Fruit fly (Drosophila melanogaster) whole organism, embryonic: ENCODE measurements around the gene Prim2.

ENCODE experiments used
- Ada2b ChIP-seq: fragments of 200-800 bp; sonication (Bioruptor generic); IDR thresholded peaks from 2 replicates; pipeline ENCODE4 v1.3.6; 2022; ENCODE audit warnings: missing biosample characterization, missing genetic modification characterization
- Asciz ChIP-seq: fragments of 200-800 bp; sonication (Bioruptor generic); optimal IDR thresholded peaks from 2 replicates; lab custom pipeline; 2017; ENCODE audit warnings: missing biosample characterization, mild to moderate bottlenecking, missing genetic modification characterization, missing genetic modification reagents
- Atf-2 ChIP-seq: fragments of 200-800 bp; sonication (Bioruptor generic); optimal IDR thresholded peaks from 2 replicates; lab custom pipeline; 2016; ENCODE audit warnings: missing biosample characterization, missing genetic modification characterization
- CG10366 ChIP-seq: fragments of 200-800 bp; sonication (Bioruptor generic); IDR thresholded peaks from 2 replicates; pipeline ENCODE4 v1.3.6; 2022; ENCODE audit warnings: missing biosample characterization, missing genetic modification characterization
- CG11398 ChIP-seq: fragments of 200-800 bp; sonication (Bioruptor generic); optimal IDR thresholded peaks from 2 replicates; lab custom pipeline; 2016; ENCODE audit warnings: missing biosample characterization, missing genetic modification characterization
- CG14860 ChIP-seq: fragments of 200-800 bp; sonication (Bioruptor generic); IDR thresholded peaks from 3 replicates; pipeline ENCODE4 v1.3.6; 2022; ENCODE audit warnings: missing biosample characterization, missing genetic modification characterization; ENCODE audit not compliant: partially characterized antibody
- CG15514 ChIP-seq: fragments of 200-800 bp; sonication (Bioruptor generic); optimal IDR thresholded peaks from 3 replicates; lab custom pipeline; 2017; ENCODE audit warnings: missing biosample characterization, missing genetic modification characterization, mild to moderate bottlenecking, moderate library complexity, missing genetic modification reagents
- CG17186 ChIP-seq: fragments of 200-800 bp; sonication (Bioruptor generic); optimal IDR thresholded peaks from 3 replicates; lab custom pipeline; 2017; ENCODE audit warnings: missing biosample characterization, missing genetic modification reagents, missing genetic modification characterization
- CG2116 ChIP-seq: fragments of 200-800 bp; sonication (Bioruptor generic); optimal IDR thresholded peaks from 3 replicates; lab custom pipeline; 2018; ENCODE audit warnings: missing biosample characterization, mild to moderate bottlenecking, missing genetic modification characterization
- CG2120 ChIP-seq: fragments of 200-800 bp; sonication (Bioruptor generic); optimal IDR thresholded peaks from 3 replicates; lab custom pipeline; 2016; ENCODE audit warnings: missing biosample characterization, missing genetic modification characterization
- CG2712 ChIP-seq: fragments of 200-800 bp; optimal IDR thresholded peaks from 3 replicates; lab custom pipeline; 2019; ENCODE audit warnings: missing biosample characterization, mild to moderate bottlenecking, missing genetic modification characterization, moderate library complexity
- CG34224 ChIP-seq: fragments of 200-800 bp; sonication (Bioruptor generic); IDR thresholded peaks from 3 replicates; pipeline ENCODE4 v1.3.6; 2022; ENCODE audit warnings: missing biosample characterization, missing genetic modification characterization; ENCODE audit not compliant: partially characterized antibody
- CG34376 ChIP-seq: fragments of 200-800 bp; sonication (Bioruptor generic); optimal IDR thresholded peaks from 2 replicates; lab custom pipeline; 2018; ENCODE audit warnings: missing biosample characterization, mild to moderate bottlenecking, missing genetic modification characterization
- CG4820 ChIP-seq: fragments of 200-800 bp; sonication (Bioruptor generic); optimal IDR thresholded peaks from 3 replicates; lab custom pipeline; 2016; ENCODE audit warnings: missing biosample characterization, missing genetic modification characterization
- CG6791 ChIP-seq: fragments of 200-800 bp; sonication (Bioruptor generic); IDR thresholded peaks from 3 replicates; pipeline ENCODE4 v1.3.6; 2022; ENCODE audit warnings: missing biosample characterization, missing genetic modification characterization; ENCODE audit not compliant: partially characterized antibody
- CG6813 ChIP-seq: fragments of 200-800 bp; sonication (Bioruptor generic); optimal IDR thresholded peaks from 2 replicates; lab custom pipeline; 2017; ENCODE audit warnings: missing biosample characterization, missing genetic modification characterization, mild to moderate bottlenecking, moderate library complexity, missing genetic modification reagents
- CG8359 ChIP-seq: fragments of 200-800 bp; sonication (Bioruptor generic); optimal IDR thresholded peaks from 2 replicates; lab custom pipeline; 2017; ENCODE audit warnings: missing biosample characterization, mild to moderate bottlenecking, missing genetic modification characterization, borderline replicate concordance
- Doc3 ChIP-seq: fragments of 200-800 bp; sonication (Bioruptor generic); IDR thresholded peaks from 3 replicates; pipeline ENCODE4 v1.3.6; 2022; ENCODE audit warnings: missing biosample characterization, missing genetic modification characterization; ENCODE audit not compliant: partially characterized antibody
- Dp ChIP-seq: fragments of 200-800 bp; sonication (Bioruptor generic); optimal IDR thresholded peaks from 2 replicates; lab custom pipeline; 2018; ENCODE audit warnings: missing biosample characterization, mild to moderate bottlenecking, missing genetic modification characterization, moderate library complexity
- E2f1 ChIP-seq: fragments of 200-800 bp; sonication (Bioruptor generic); IDR thresholded peaks from 2 replicates; pipeline ENCODE4 v1.3.6; 2022; ENCODE audit warnings: missing biosample characterization, missing genetic modification characterization
- HLH4C ChIP-seq: fragments of 200-800 bp; sonication (Bioruptor generic); IDR thresholded peaks from 3 replicates; pipeline ENCODE4 v1.3.6; 2022; ENCODE audit warnings: missing biosample characterization, missing genetic modification characterization; ENCODE audit not compliant: partially characterized antibody
- MESR4 ChIP-seq: fragments of 200-800 bp; sonication (Bioruptor generic); optimal IDR thresholded peaks from 2 replicates; lab custom pipeline; 2018; ENCODE audit warnings: missing biosample characterization, mild to moderate bottlenecking, missing genetic modification characterization, moderate library complexity
- Meics ChIP-seq: fragments of 200-800 bp; sonication (Bioruptor generic); optimal IDR thresholded peaks from 2 replicates; lab custom pipeline; 2017; ENCODE audit warnings: missing biosample characterization, mild to moderate bottlenecking, missing genetic modification characterization
- Mrtf ChIP-seq: fragments of 200-800 bp; sonication (Bioruptor generic); IDR thresholded peaks from 3 replicates; pipeline ENCODE4 v1.3.6; 2022; ENCODE audit warnings: missing biosample characterization, missing genetic modification characterization
- Opbp ChIP-seq: fragments of 200-800 bp; sonication (Bioruptor generic); IDR thresholded peaks from 3 replicates; pipeline ENCODE4 v1.3.6; 2022; ENCODE audit warnings: missing biosample characterization, missing genetic modification characterization; ENCODE audit not compliant: partially characterized antibody
- Xbp1 ChIP-seq: fragments of 200-800 bp; sonication (Bioruptor generic); optimal IDR thresholded peaks from 3 replicates; lab custom pipeline; 2016; ENCODE audit warnings: missing biosample characterization, mild to moderate bottlenecking, missing genetic modification characterization
- abd-A ChIP-seq: fragments of 200-800 bp; sonication (Bioruptor generic); optimal IDR thresholded peaks from 3 replicates; lab custom pipeline; 2019; ENCODE audit warnings: missing biosample characterization, mild to moderate bottlenecking, missing genetic modification characterization, moderate library complexity
- amos ChIP-seq: fragments of 200-800 bp; sonication (Bioruptor generic); IDR thresholded peaks from 2 replicates; pipeline ENCODE4 v1.3.6; 2022; ENCODE audit warnings: missing biosample characterization, missing genetic modification characterization; ENCODE audit not compliant: partially characterized antibody
- ato ChIP-seq: fragments of 200-800 bp; sonication (Bioruptor generic); IDR thresholded peaks from 2 replicates; pipeline ENCODE4 v1.3.6; 2022; ENCODE audit warnings: missing biosample characterization, missing genetic modification characterization; ENCODE audit not compliant: partially characterized antibody
- bbx ChIP-seq: fragments of 200-800 bp; sonication (Bioruptor generic); IDR thresholded peaks from 2 replicates; pipeline ENCODE4 v1.3.6; 2022; ENCODE audit warnings: missing biosample characterization, missing genetic modification characterization; ENCODE audit not compliant: partially characterized antibody
- croc ChIP-seq: fragments of 200-800 bp; sonication (Bioruptor generic); conservative IDR thresholded peaks from 3 replicates; pipeline ENCODE4 v1.3.6; 2022; ENCODE audit warnings: missing biosample characterization, missing genetic modification characterization
- crp ChIP-seq, 2 experiments: fragments of 200-800 bp; sonication (Bioruptor generic); optimal IDR thresholded peaks; 2 replicates in 1 of 2; 3 replicates in 1 of 2; lab custom pipeline; 2017; ENCODE audit warnings: missing biosample characterization in 2 of 2, missing genetic modification characterization in 2 of 2, mild to moderate bottlenecking in 1 of 2, moderate library complexity in 1 of 2
- dm ChIP-seq: fragments of 200-800 bp; sonication (Bioruptor generic); optimal IDR thresholded peaks from 3 replicates; lab custom pipeline; 2016; ENCODE audit warnings: missing biosample characterization, missing genetic modification characterization
- fd64A ChIP-seq: fragments of 200-800 bp; sonication (Bioruptor generic); optimal IDR thresholded peaks from 3 replicates; lab custom pipeline; 2018; ENCODE audit warnings: missing biosample characterization, mild to moderate bottlenecking, missing genetic modification characterization
- gro ChIP-seq: fragments of 200-800 bp; sonication (Bioruptor generic); optimal IDR thresholded peaks from 2 replicates; lab custom pipeline; 2016; ENCODE audit warnings: missing biosample characterization, missing genetic modification characterization
- her ChIP-seq: fragments of 200-800 bp; sonication (Bioruptor generic); optimal IDR thresholded peaks from 2 replicates; lab custom pipeline; 2016; ENCODE audit warnings: missing biosample characterization, missing genetic modification characterization
- hth ChIP-seq: fragments of >200 bp; optimal IDR thresholded peaks from 2 replicates; lab custom pipeline; 2017; ENCODE audit warnings: inconsistent platforms
- inv ChIP-seq: fragments of 200-800 bp; sonication (Bioruptor generic); IDR thresholded peaks from 2 replicates; pipeline ENCODE4 v1.3.6; 2022; ENCODE audit warnings: missing biosample characterization, missing genetic modification characterization; ENCODE audit not compliant: partially characterized antibody
- knrl ChIP-seq: fragments of 200-800 bp; sonication (Bioruptor generic); IDR thresholded peaks from 3 replicates; pipeline ENCODE4 v1.3.6; 2022; ENCODE audit warnings: missing biosample characterization, missing genetic modification characterization; ENCODE audit not compliant: partially characterized antibody
- nerfin-1 ChIP-seq: fragments of 200-800 bp; sonication (Bioruptor generic); optimal IDR thresholded peaks from 3 replicates; lab custom pipeline; 2019; ENCODE audit warnings: missing biosample characterization, mild to moderate bottlenecking, missing genetic modification characterization, moderate library complexity
- org-1 ChIP-seq: fragments of 200-800 bp; sonication (Bioruptor generic); optimal IDR thresholded peaks from 2 replicates; lab custom pipeline; 2017; ENCODE audit warnings: missing biosample characterization, missing genetic modification characterization
- psq ChIP-seq: fragments of 200-800 bp; sonication (Bioruptor generic); optimal IDR thresholded peaks from 2 replicates; lab custom pipeline; 2017; ENCODE audit warnings: missing biosample characterization, missing genetic modification characterization
- pum ChIP-seq: fragments of 200-800 bp; sonication (Bioruptor generic); optimal IDR thresholded peaks from 2 replicates; lab custom pipeline; 2016; ENCODE audit warnings: missing biosample characterization, missing genetic modification characterization
- pzg ChIP-seq: fragments of 200-800 bp; sonication (Bioruptor generic); optimal IDR thresholded peaks from 3 replicates; lab custom pipeline; 2018; ENCODE audit warnings: missing biosample characterization, mild to moderate bottlenecking, missing genetic modification characterization, moderate library complexity
- ranshi ChIP-seq: fragments of 200-800 bp; sonication (Bioruptor generic); IDR thresholded peaks from 2 replicates; pipeline ENCODE4 v1.3.6; 2022; ENCODE audit warnings: missing biosample characterization, missing genetic modification characterization
- row ChIP-seq: fragments of 200-800 bp; sonication (Bioruptor generic); IDR thresholded peaks from 3 replicates; pipeline ENCODE4 v1.3.6; 2022; ENCODE audit warnings: missing biosample characterization, missing genetic modification characterization
- sna ChIP-seq: fragments of 200-800 bp; sonication (Bioruptor generic); IDR thresholded peaks from 2 replicates; pipeline ENCODE4 v1.3.6; 2022; ENCODE audit warnings: missing biosample characterization, missing genetic modification characterization; ENCODE audit not compliant: partially characterized antibody
- unc-4 ChIP-seq: fragments of 200-800 bp; sonication (Bioruptor generic); IDR thresholded peaks from 2 replicates; pipeline ENCODE4 v1.3.6; 2022; ENCODE audit warnings: missing biosample characterization, missing genetic modification characterization; ENCODE audit not compliant: partially characterized antibody

Prim2 gene

dm6 chr3L:20361389-20361788, at the start of gene Prim2:
Gene Prim2 (minus strand): TSS chr3L:20361585.
- TF ChIP-seq CG17186 (GFP tag; lab: Kevin White, UChicago) (peak; percentile 39), sna (peak; percentile 69), her (no peak), Dp (GFP tag; lab: Kevin White, UChicago) (peak; percentile 89), hth (no peak), Doc3 (GFP tag; lab: Robert Waterston, UW) (peak; percentile 40; the same call in 1 of the 3 replicates), Asciz (GFP tag; lab: Kevin White, UChicago) (no peak), org-1 (GFP tag; lab: Kevin White, UChicago) (no peak), dm (GFP tag; lab: Kevin White, UChicago) (no peak), amos (GFP tag; lab: Robert Waterston, UW) (peak; percentile 69), CG8359 (GFP tag; lab: Kevin White, UChicago) (no peak), HLH4C (GFP tag; lab: Robert Waterston, UW) (peak; percentile 44; the same call in 1 of the 3 replicates), Xbp1 (GFP tag; lab: Kevin White, UChicago) (no peak), ato (GFP tag; lab: Robert Waterston, UW) (peak; percentile 39; the same call in 1 of the 2 replicates), CG15514 (GFP tag; lab: Kevin White, UChicago) (peak; percentile 18), MESR4 (GFP tag; lab: Kevin White, UChicago) (peak; percentile 12), fd64A (GFP tag; lab: Kevin White, UChicago) (no peak), crp (GFP tag; optimal IDR thresholded peaks at IDR 0.05; lab: Kevin White, UChicago) (peak; percentile 62 to 91), Atf-2 (no peak), ranshi (no peak), row (peak; percentile 20; the same call in 1 of the 3 replicates), CG34376 (GFP tag; lab: Kevin White, UChicago) (no peak), CG2116 (GFP tag; lab: Kevin White, UChicago) (peak; percentile 61), gro (no peak), CG2120 (GFP tag; lab: Kevin White, UChicago) (no peak), CG6813 (no peak), psq (GFP tag; lab: Kevin White, UChicago) (no peak), Opbp (GFP tag; lab: Robert Waterston, UW) (peak; percentile 75; the same call in 2 of the 3 replicates), CG11398 (GFP tag; lab: Kevin White, UChicago) (no peak), CG34224 (GFP tag; lab: Robert Waterston, UW) (peak; percentile 69), abd-A (no peak), knrl (GFP tag; lab: Robert Waterston, UW) (peak; percentile 65; the same call in 2 of the 3 replicates), inv (GFP tag; lab: Robert Waterston, UW) (peak; percentile 13; the same call in 1 of the 2 replicates), nerfin-1 (tag; lab: Kevin White, UChicago) (no peak), CG4820 (GFP tag; lab: Kevin White, UChicago) (no peak), CG2712 (tag; lab: Kevin White, UChicago) (no peak), CG14860 (GFP tag; lab: Robert Waterston, UW) (peak; percentile 61; the same call in 1 of the 3 replicates), CG10366 (GFP tag; lab: Robert Waterston, UW) (no peak), bbx (peak; percentile 68), E2f1 (GFP tag; lab: Robert Waterston, UW) (peak; percentile 87), CG6791 (peak; percentile 69), unc-4 (GFP tag; lab: Robert Waterston, UW) (peak; percentile 72), Meics (GFP tag; lab: Kevin White, UChicago) (no peak), Ada2b (GFP tag; lab: Robert Waterston, UW) (no peak), pzg (GFP tag; lab: Kevin White, UChicago) (peak; percentile 58), pum (GFP tag; lab: Kevin White, UChicago) (no peak), Mrtf (GFP tag; lab: Robert Waterston, UW) (no peak), croc (GFP tag; lab: Robert Waterston, UW) (no peak)
